Fruit fly (Drosophila melanogaster): Measurements from ENCODE around the gene per.
A peak's percentile ranks its signal among the peaks of the same experiment; 100 is the strongest.

per gene

DNA sequence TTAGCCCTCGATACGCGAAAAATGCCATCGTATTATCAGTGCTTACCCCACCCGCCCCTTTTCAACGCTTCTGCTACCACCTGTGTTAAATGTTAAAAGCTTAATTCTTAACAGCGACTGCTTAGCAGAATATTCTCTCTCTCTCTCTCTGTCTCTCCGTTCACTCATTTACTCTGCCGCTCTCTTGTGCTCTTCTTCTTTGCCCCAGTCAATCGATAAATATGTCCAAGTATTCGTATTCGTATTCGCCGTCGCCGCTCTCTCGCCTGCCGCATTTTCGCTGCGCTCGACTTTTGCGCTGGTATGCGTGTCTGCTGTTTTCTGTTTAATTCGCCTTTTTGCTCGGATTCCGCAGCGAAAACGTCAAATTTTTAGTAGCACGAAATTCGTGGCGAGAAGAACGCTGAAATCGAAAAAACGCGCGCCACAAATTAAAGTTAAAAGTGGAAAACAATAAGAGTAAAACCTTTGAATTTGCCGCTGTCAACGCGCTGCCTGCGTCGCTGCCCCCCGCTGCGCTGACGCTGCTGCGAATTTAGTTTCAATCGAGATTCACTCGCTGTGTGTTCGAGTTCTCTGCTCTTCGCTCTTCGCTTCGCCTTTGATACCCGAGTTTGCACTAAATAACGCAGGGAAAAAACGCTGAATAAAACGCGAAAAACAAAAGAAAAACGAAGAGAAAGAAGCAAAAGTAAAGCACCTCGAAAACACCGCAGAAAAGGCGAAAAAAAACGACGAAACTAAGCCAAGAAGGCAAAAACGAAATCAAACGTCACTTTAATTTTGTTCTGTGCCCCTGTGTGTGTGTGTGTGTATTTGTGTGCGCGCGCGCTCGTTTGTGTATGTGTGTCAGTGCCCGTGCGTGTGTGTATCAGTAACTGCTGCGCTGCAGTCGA, 42.6 kb upstream of the per start (continued):
- TF ChIP-seq corto (GFP tag; optimal IDR thresholded peaks at IDR 0.05) (peak; percentile 50), insv (GFP tag; optimal IDR thresholded peaks at IDR 0.05) (no peak), wdn (GFP tag; IDR thresholded peaks at IDR 0.05) (no peak), sna (GFP tag; IDR thresholded peaks at IDR 0.05; ENCODE audit: partially characterized antibody) (no peak), C15 (GFP tag; IDR thresholded peaks at IDR 0.05) (no peak), Pdp1 (GFP tag; optimal IDR thresholded peaks at IDR 0.05) (no peak), luna (GFP tag; optimal IDR thresholded peaks at IDR 0.05) (no peak), CG4820 (GFP tag; optimal IDR thresholded peaks at IDR 0.05) (no peak), fd64A (GFP tag; optimal IDR thresholded peaks at IDR 0.05) (no peak), CG32767 (GFP tag; IDR thresholded peaks at IDR 0.05) (no peak), Gug (GFP tag; IDR thresholded peaks at IDR 0.05) (no peak), CG34224 (GFP tag; IDR thresholded peaks at IDR 0.05; ENCODE audit: partially characterized antibody) (peak; percentile 60), CG10267 (tag; optimal IDR thresholded peaks at IDR 0.05) (no peak), CG7786 (GFP tag; optimal IDR thresholded peaks at IDR 0.05) (no peak), dimm (GFP tag; IDR thresholded peaks at IDR 0.05) (no peak), CG7839 (tag; optimal IDR thresholded peaks at IDR 0.05) (no peak), gfzf (GFP tag; optimal IDR thresholded peaks at IDR 0.05) (no peak), org-1 (GFP tag; optimal IDR thresholded peaks at IDR 0.05) (no peak), knrl (GFP tag; IDR thresholded peaks at IDR 0.05; ENCODE audit: partially characterized antibody) (no peak), nerfin-1 (tag; optimal IDR thresholded peaks at IDR 0.05) (peak; percentile 56), Neu2 (GFP tag; optimal IDR thresholded peaks at IDR 0.05; ENCODE audit: borderline replicate concordance) (no peak), CkIIα-i1 (GFP tag; IDR thresholded peaks at IDR 0.05) (no peak), sug (tag; optimal IDR thresholded peaks at IDR 0.05) (peak; percentile 53), tx (GFP tag; optimal IDR thresholded peaks at IDR 0.05) (no peak), Lim3 (GFP tag; IDR thresholded peaks at IDR 0.05) (no peak), E2f2 (GFP tag; IDR thresholded peaks at IDR 0.05) (peak; percentile 37; the same call in 1 of the 2 replicates), Atf3 (GFP tag; optimal IDR thresholded peaks at IDR 0.05) (no peak), gro (GFP tag; optimal IDR thresholded peaks at IDR 0.05) (peak; percentile 2), CG10147 (GFP tag; optimal IDR thresholded peaks at IDR 0.05) (no peak), tll (GFP tag; optimal IDR thresholded peaks at IDR 0.05) (peak in 1 of 2 experiments; percentile 56), CG8478 (optimal IDR thresholded peaks at IDR 0.05) (peak; percentile 62), Dll (GFP tag; IDR thresholded peaks at IDR 0.05; ENCODE audit: partially characterized antibody) (peak; percentile 36; the same call in 1 of the 4 replicates), CG12219 (GFP tag; optimal IDR thresholded peaks at IDR 0.05) (no peak), kni (GFP tag; optimal IDR thresholded peaks at IDR 0.05) (no peak), CG1233 (GFP tag; optimal IDR thresholded peaks at IDR 0.05) (no peak), Dp (GFP tag; optimal IDR thresholded peaks at IDR 0.05) (no peak), CG6689 (GFP tag; IDR thresholded peaks at IDR 0.05) (no peak), schlank (tag; optimal IDR thresholded peaks at IDR 0.05) (no peak), vnd (GFP tag; IDR thresholded peaks at IDR 0.05; ENCODE audit: partially characterized antibody) (no peak), eyg (GFP tag; optimal IDR thresholded peaks at IDR 0.05) (no peak), CG31365 (tag; optimal IDR thresholded peaks at IDR 0.05) (no peak), CG18476 (GFP tag; optimal IDR thresholded peaks at IDR 0.05) (no peak), CG15696 (tag; optimal IDR thresholded peaks at IDR 0.05) (no peak), dmrt11E (tag; optimal IDR thresholded peaks at IDR 0.05) (no peak), cg (GFP tag; optimal IDR thresholded peaks at IDR 0.05) (peak; percentile 89), MESR4 (GFP tag; optimal IDR thresholded peaks at IDR 0.05) (no peak), crol (GFP tag; IDR thresholded peaks at IDR 0.05) (peak; percentile 75), CG1647 (GFP tag; optimal IDR thresholded peaks at IDR 0.05) (no peak)

All from whole organism, embryonic.